Worm (Caenorhabditis elegans): ENCODE data around the gene T05A7.3.

- no peak for TF ChIP-seq klf-2 (GFP tag; conservative IDR thresholded peaks at IDR 0.05)
- TF ChIP-seq cog-1 (tag; optimal IDR thresholded peaks at IDR 0.05), result no peak
- no peak for TF ChIP-seq med-1 (GFP tag; optimal IDR thresholded peaks at IDR 0.05; ENCODE audit: insufficient read depth)
- no peak for TF ChIP-seq flt-1 (GFP tag; IDR thresholded peaks at IDR 0.05)
- no peak for TF ChIP-seq T22C8.4 (GFP tag; IDR thresholded peaks at IDR 0.05)
These were observed 35.2 kb downstream of the T05A7.3 start for ce11 chrII:4710813-4711212.

All from whole organism, midembryonic.